Worm (Caenorhabditis elegans) whole organism, early embryonic: ENCODE data around the gene git-1.

Experiments
- ceh-36 ChIP-seq: sonication (generic microtip); optimal IDR thresholded peaks from 2 replicates; lab custom pipeline; 2016; ENCODE audit warnings: missing genetic modification characterization, inconsistent platforms, missing compliant biosample characterization
- tbx-11 ChIP-seq: fragments of 200-800 bp; sonication (Bioruptor generic); IDR thresholded peaks from 2 replicates; pipeline ENCODE4 v1.3.6; 2022; ENCODE audit warnings: missing genetic modification characterization, missing compliant biosample characterization

DNA sequence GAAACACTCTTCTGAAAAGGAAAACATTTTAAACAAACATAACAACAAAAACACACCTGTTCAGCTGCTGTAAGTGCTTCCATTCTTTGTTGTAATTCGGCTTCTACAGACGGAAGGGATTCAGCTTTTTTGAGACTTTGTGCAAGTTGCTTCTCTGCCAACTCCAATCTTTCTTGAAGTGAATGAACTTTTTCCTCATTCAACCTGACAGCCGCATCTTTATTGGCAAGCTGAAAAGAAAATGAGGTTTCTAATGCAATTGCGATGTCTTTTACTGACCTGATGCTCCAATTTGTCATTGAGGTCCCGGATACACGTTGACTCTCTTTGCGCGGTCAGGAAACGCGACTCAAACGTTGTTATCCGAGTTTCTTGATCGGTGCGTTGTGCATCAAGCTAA is 28.4 kb downstream of the git-1 start:
- TF ChIP-seq tbx-11 (GFP tag; lab: Robert Waterston, UW) (no peak), ceh-36 (tag; lab: Kevin White, UChicago) (no peak)
